Fruit fly (Drosophila melanogaster) whole organism, embryonic: ENCODE results near the gene TpnC25D.

ENCODE experiments used
- Atf6 ChIP-seq: fragments of 200-800 bp; sonication (Bioruptor generic); IDR thresholded peaks from 2 replicates; pipeline ENCODE4 v1.3.6; 2022; ENCODE audit warnings: missing biosample characterization, missing genetic modification characterization
- Awh ChIP-seq: fragments of 200-800 bp; sonication (Bioruptor generic); IDR thresholded peaks from 2 replicates; pipeline ENCODE4, ENCODE4 v1.3.6; 2022; ENCODE audit warnings: missing biosample characterization, missing genetic modification characterization
- Bdp1 ChIP-seq: fragments of 200-800 bp; sonication (Bioruptor generic); optimal IDR thresholded peaks from 3 replicates; lab custom pipeline; 2016; ENCODE audit warnings: missing biosample characterization, missing genetic modification characterization
- CG10267 ChIP-seq: fragments of 200-800 bp; sonication (Bioruptor generic); optimal IDR thresholded peaks from 2 replicates; lab custom pipeline; 2018; ENCODE audit warnings: missing biosample characterization, mild to moderate bottlenecking, missing genetic modification characterization, moderate library complexity
- CG10274 ChIP-seq: fragments of 200-800 bp; sonication (Bioruptor generic); optimal IDR thresholded peaks from 3 replicates; lab custom pipeline; 2017; ENCODE audit warnings: missing biosample characterization, mild to moderate bottlenecking, missing genetic modification characterization
- CG11247 ChIP-seq: fragments of 200-800 bp; sonication (Bioruptor generic); IDR thresholded peaks from 2 replicates; pipeline ENCODE4 v1.3.6; 2022; ENCODE audit warnings: missing biosample characterization, missing genetic modification characterization
- CG11456 ChIP-seq: fragments of 200-800 bp; sonication (Bioruptor generic); IDR thresholded peaks from 3 replicates; pipeline ENCODE4 v1.3.6; 2022; ENCODE audit warnings: missing biosample characterization, missing genetic modification characterization
- CG11695 ChIP-seq: fragments of 200-800 bp; sonication (Bioruptor generic); IDR thresholded peaks from 3 replicates; pipeline ENCODE4 v1.3.6; 2022; ENCODE audit warnings: missing biosample characterization, missing genetic modification characterization
- CG12071 ChIP-seq: fragments of 200-800 bp; sonication (Bioruptor generic); optimal IDR thresholded peaks from 3 replicates; lab custom pipeline; 2018; ENCODE audit warnings: missing biosample characterization, mild to moderate bottlenecking, missing genetic modification characterization
- CG12942 ChIP-seq: fragments of 200-800 bp; sonication (Bioruptor generic); optimal IDR thresholded peaks from 3 replicates; lab custom pipeline; 2016; ENCODE audit warnings: missing biosample characterization, missing genetic modification characterization
- CG13424 ChIP-seq: fragments of 200-800 bp; sonication (Bioruptor generic); optimal IDR thresholded peaks from 2 replicates; lab custom pipeline; 2019; ENCODE audit warnings: missing biosample characterization, mild to moderate bottlenecking, missing genetic modification characterization, moderate library complexity
- CG18476 ChIP-seq: fragments of 200-800 bp; sonication (Bioruptor generic); optimal IDR thresholded peaks from 2 replicates; lab custom pipeline; 2016; ENCODE audit warnings: missing biosample characterization, mild to moderate bottlenecking, missing genetic modification characterization
- CG18619 ChIP-seq: fragments of 200-800 bp; sonication (Bioruptor generic); optimal IDR thresholded peaks from 3 replicates; lab custom pipeline; 2017; ENCODE audit warnings: missing biosample characterization, mild to moderate bottlenecking, missing genetic modification characterization
- CG18764 ChIP-seq: fragments of 200-800 bp; sonication (Bioruptor generic); optimal IDR thresholded peaks from 3 replicates; lab custom pipeline; 2016; ENCODE audit warnings: missing biosample characterization, missing genetic modification characterization
- CG31365 ChIP-seq: fragments of 200-800 bp; sonication (Bioruptor generic); optimal IDR thresholded peaks from 2 replicates; lab custom pipeline; 2018; ENCODE audit warnings: missing biosample characterization, mild to moderate bottlenecking, missing genetic modification characterization
- CG34376 ChIP-seq: fragments of 200-800 bp; sonication (Bioruptor generic); optimal IDR thresholded peaks from 2 replicates; lab custom pipeline; 2018; ENCODE audit warnings: missing biosample characterization, mild to moderate bottlenecking, missing genetic modification characterization
- CG34422 ChIP-seq: fragments of 200-800 bp; sonication (Bioruptor generic); IDR thresholded peaks from 3 replicates; pipeline ENCODE4 v1.3.6; 2022; ENCODE audit warnings: missing biosample characterization, missing genetic modification characterization
- CG4424 ChIP-seq: fragments of 200-800 bp; sonication (Bioruptor generic); optimal IDR thresholded peaks from 3 replicates; lab custom pipeline; 2016; ENCODE audit warnings: missing biosample characterization, missing genetic modification characterization
- CG5180 ChIP-seq: fragments of 200-800 bp; sonication (Bioruptor generic); optimal IDR thresholded peaks from 3 replicates; lab custom pipeline; 2017; ENCODE audit warnings: missing biosample characterization, missing genetic modification characterization, mild to moderate bottlenecking, moderate library complexity, missing genetic modification reagents
- CG5953 ChIP-seq: fragments of 200-800 bp; sonication (Bioruptor generic); IDR thresholded peaks from 2 replicates; pipeline ENCODE4 v1.3.6; 2022; ENCODE audit warnings: missing biosample characterization, missing genetic modification characterization
- CG6689 ChIP-seq: fragments of 200-800 bp; sonication (Bioruptor generic); IDR thresholded peaks from 2 replicates; pipeline ENCODE4 v1.3.6; 2022; ENCODE audit warnings: missing biosample characterization, missing genetic modification characterization
- CG6765 ChIP-seq: fragments of 200-800 bp; sonication (Bioruptor generic); optimal IDR thresholded peaks from 3 replicates; lab custom pipeline; 2017; ENCODE audit warnings: missing biosample characterization, mild to moderate bottlenecking, missing genetic modification characterization
- CG6854 ChIP-seq: fragments of 200-800 bp; sonication (Bioruptor generic); optimal IDR thresholded peaks from 3 replicates; lab custom pipeline; 2017; ENCODE audit warnings: missing biosample characterization, mild to moderate bottlenecking, missing genetic modification characterization
- CG7745 ChIP-seq: fragments of 200-800 bp; sonication (Bioruptor generic); optimal IDR thresholded peaks from 2 replicates; lab custom pipeline; 2018; ENCODE audit warnings: missing biosample characterization, mild to moderate bottlenecking, missing genetic modification characterization, moderate library complexity
- CG7987 ChIP-seq: fragments of 200-800 bp; sonication (Bioruptor generic); optimal IDR thresholded peaks from 2 replicates; lab custom pipeline; 2018; ENCODE audit warnings: missing biosample characterization, mild to moderate bottlenecking, missing genetic modification characterization, moderate library complexity
- D ChIP-seq, 2 experiments: fragments of 200-800 bp in 1 of 2; fragments of >200 bp in 1 of 2; sonication (Bioruptor generic) in 1 of 2; optimal IDR thresholded peaks; 2 replicates in 1 of 2; 3 replicates in 1 of 2; lab custom pipeline; 2017; ENCODE audit warnings: mild to moderate bottlenecking in 1 of 2, missing biosample characterization in 1 of 2, missing genetic modification characterization in 1 of 2, missing genetic modification reagents in 1 of 2
- Dp ChIP-seq: fragments of 200-800 bp; sonication (Bioruptor generic); optimal IDR thresholded peaks from 2 replicates; lab custom pipeline; 2018; ENCODE audit warnings: missing biosample characterization, mild to moderate bottlenecking, missing genetic modification characterization, moderate library complexity
- E2f2 ChIP-seq: fragments of 200-800 bp; sonication (Bioruptor generic); IDR thresholded peaks from 2 replicates; pipeline ENCODE4 v1.3.6; 2022; ENCODE audit warnings: missing biosample characterization, missing genetic modification characterization
- Fer2 ChIP-seq: fragments of 200-800 bp; sonication (Bioruptor generic); optimal IDR thresholded peaks from 2 replicates; lab custom pipeline; 2018; ENCODE audit warnings: missing biosample characterization, mild to moderate bottlenecking, missing genetic modification characterization, moderate library complexity
- HHEX ChIP-seq: fragments of 200-800 bp; sonication (Bioruptor generic); optimal IDR thresholded peaks from 3 replicates; lab custom pipeline; 2017; ENCODE audit warnings: missing biosample characterization, mild to moderate bottlenecking, missing genetic modification characterization, missing genetic modification reagents
- Hey ChIP-seq: fragments of 200-800 bp; sonication (Bioruptor generic); optimal IDR thresholded peaks from 3 replicates; lab custom pipeline; 2018; ENCODE audit warnings: missing biosample characterization, mild to moderate bottlenecking, missing genetic modification characterization
- MTF-1 ChIP-seq: fragments of 200-800 bp; sonication (Bioruptor generic); optimal IDR thresholded peaks from 2 replicates; lab custom pipeline; 2018; ENCODE audit warnings: missing biosample characterization, mild to moderate bottlenecking, missing genetic modification characterization, borderline replicate concordance
- NFAT ChIP-seq: fragments of 200-800 bp; sonication (Bioruptor generic); IDR thresholded peaks from 2 replicates; pipeline ENCODE4 v1.3.6; 2022; ENCODE audit warnings: missing biosample characterization, missing genetic modification characterization
- Nf-YA ChIP-seq: fragments of 200-800 bp; sonication (Bioruptor generic); IDR thresholded peaks from 2 replicates; pipeline ENCODE4 v1.3.6; 2022; ENCODE audit warnings: missing biosample characterization, missing genetic modification characterization
- Pdp1 ChIP-seq, 2 experiments: fragments of 200-800 bp; sonication (Bioruptor generic); optimal IDR thresholded peaks; 3 replicates each; lab custom pipeline; 2016; ENCODE audit warnings: missing biosample characterization in 2 of 2, missing genetic modification characterization in 2 of 2, mild to moderate bottlenecking in 1 of 2, moderate library complexity in 1 of 2
- Rfx ChIP-seq: fragments of 200-800 bp; sonication (Bioruptor generic); IDR thresholded peaks from 2 replicates; pipeline ENCODE4 v1.3.6; 2022; ENCODE audit warnings: missing biosample characterization, missing genetic modification characterization
- ash1 ChIP-seq: fragments of 200-800 bp; sonication (Bioruptor generic); optimal IDR thresholded peaks from 2 replicates; lab custom pipeline; 2018; ENCODE audit warnings: missing biosample characterization, mild to moderate bottlenecking, missing genetic modification characterization
- bcd ChIP-seq: fragments of 200-800 bp; sonication (Bioruptor generic); optimal IDR thresholded peaks from 2 replicates; lab custom pipeline; 2017; ENCODE audit warnings: missing biosample characterization, mild to moderate bottlenecking, missing genetic modification characterization
- ci ChIP-seq: fragments of 200-800 bp; sonication (Bioruptor generic); IDR thresholded peaks from 3 replicates; pipeline ENCODE4 v1.3.6; 2022; ENCODE audit warnings: missing biosample characterization, missing genetic modification characterization
- cwo ChIP-seq: fragments of 200-800 bp; sonication (Bioruptor generic); optimal IDR thresholded peaks from 3 replicates; lab custom pipeline; 2017; ENCODE audit warnings: missing biosample characterization, missing genetic modification characterization, mild to moderate bottlenecking, moderate library complexity, missing genetic modification reagents
- fd102C ChIP-seq: fragments of 200-800 bp; sonication (Bioruptor generic); optimal IDR thresholded peaks from 2 replicates; lab custom pipeline; 2018; ENCODE audit warnings: missing biosample characterization, mild to moderate bottlenecking, missing genetic modification characterization, moderate library complexity
- fu2 ChIP-seq: fragments of 200-800 bp; sonication (Bioruptor generic); optimal IDR thresholded peaks from 2 replicates; lab custom pipeline; 2016; ENCODE audit warnings: missing biosample characterization, missing genetic modification characterization
- hkb ChIP-seq, 2 experiments: fragments of 200-800 bp in 1 of 2; fragments of >200 bp in 1 of 2; sonication (Bioruptor generic) in 1 of 2; IDR thresholded peaks in 1 of 2; optimal IDR thresholded peaks in 1 of 2; 2 replicates each; pipeline versions ENCODE4 v1.3.6 to Lab custom; 2017 to 2022; ENCODE audit warnings: missing biosample characterization in 1 of 2, missing genetic modification characterization in 1 of 2
- maf-S ChIP-seq: fragments of 200-800 bp; sonication (Bioruptor generic); optimal IDR thresholded peaks from 2 replicates; lab custom pipeline; 2016; ENCODE audit warnings: missing biosample characterization, missing genetic modification characterization
- onecut ChIP-seq: fragments of 200-800 bp; sonication (Bioruptor generic); IDR thresholded peaks from 2 replicates; pipeline ENCODE4 v1.3.6; 2022; ENCODE audit warnings: missing biosample characterization, missing genetic modification characterization
- schlank ChIP-seq: fragments of 200-800 bp; sonication (Bioruptor generic); optimal IDR thresholded peaks from 2 replicates; lab custom pipeline; 2018; ENCODE audit warnings: missing biosample characterization, mild to moderate bottlenecking, missing genetic modification characterization
- seq ChIP-seq: fragments of 200-800 bp; sonication (Bioruptor generic); IDR thresholded peaks from 2 replicates; pipeline ENCODE4 v1.3.6; 2022; ENCODE audit warnings: missing biosample characterization, missing genetic modification characterization
- stc ChIP-seq: fragments of 200-800 bp; sonication (Bioruptor generic); IDR thresholded peaks from 2 replicates; pipeline ENCODE4 v1.3.6; 2022; ENCODE audit warnings: missing biosample characterization, missing genetic modification characterization

Gene TpnC25D

dm6 chr2L:5196684-5197083 is 19.8 kb upstream of the TpnC25D start (continued):
- peak; percentile 66 for TF ChIP-seq CG34376 (GFP tag; lab: Kevin White, UChicago)
- TF ChIP-seq cwo (GFP tag; lab: Kevin White, UChicago) = peak; percentile 44
- peak; percentile 44 for TF ChIP-seq Fer2
- TF ChIP-seq bcd (GFP tag; lab: Kevin White, UChicago) = peak; percentile 43
- no peak for TF ChIP-seq CG18619 (GFP tag; lab: Kevin White, UChicago)
- peak; percentile 45; the same call in 1 of the 2 replicates for TF ChIP-seq E2f2 (GFP tag; lab: Robert Waterston, UW)
- TF ChIP-seq onecut (GFP tag; lab: Robert Waterston, UW) = peak; percentile 33; the same call in 1 of the 2 replicates
- TF ChIP-seq CG18764 (GFP tag; lab: Kevin White, UChicago) = no peak
- peak; percentile 78 for TF ChIP-seq MTF-1 (GFP tag; lab: Kevin White, UChicago)
- peak; percentile 40; the same call in 1 of the 2 replicates for TF ChIP-seq CG11247 (GFP tag; lab: Robert Waterston, UW)
- peak; percentile 56; the same call in 1 of the 2 replicates for TF ChIP-seq Rfx
- TF ChIP-seq Atf6 (GFP tag; lab: Robert Waterston, UW) = peak; percentile 76
- peak; percentile 3 for TF ChIP-seq maf-S
- TF ChIP-seq ci (GFP tag; lab: Robert Waterston, UW) = peak; percentile 77
- no peak for TF ChIP-seq fu2 (GFP tag; lab: Kevin White, UChicago)
- TF ChIP-seq NFAT = 0 out of 2 replicates have a peak, but pooled peaks have one; percentile 19
- TF ChIP-seq CG7987 (GFP tag; lab: Kevin White, UChicago) = peak; percentile 77
- peak; percentile 10 for TF ChIP-seq CG12942 (GFP tag; lab: Kevin White, UChicago)
- TF ChIP-seq CG5180 = peak; percentile 77
- TF ChIP-seq ash1 (GFP tag; lab: Kevin White, UChicago) = peak; percentile 59
- no peak for TF ChIP-seq CG11456 (GFP tag; lab: Robert Waterston, UW)
- peak; percentile 6 for TF ChIP-seq CG4424
- TF ChIP-seq schlank (tag; lab: Kevin White, UChicago) = peak; percentile 58
- TF ChIP-seq CG10274 = peak; percentile 35
- peak; percentile 75 for TF ChIP-seq HHEX (GFP tag; lab: Kevin White, UChicago)
- TF ChIP-seq CG6689 (GFP tag; lab: Robert Waterston, UW) = 0 out of 2 replicates have a peak, but pooled peaks have one; percentile 6
- TF ChIP-seq CG10267 = no peak
- peak; percentile 67; the same call in 1 of the 2 replicates for TF ChIP-seq seq
- peak; percentile 45 for TF ChIP-seq CG13424 (tag; lab: Kevin White, UChicago)
- peak; percentile 14; the same call in 1 of the 2 replicates for TF ChIP-seq Awh (GFP tag; lab: Robert Waterston, UW)
- no peak for TF ChIP-seq D (optimal IDR thresholded peaks at IDR 0.05; lab: Kevin White, UChicago)
- peak; percentile 35 for TF ChIP-seq D (GFP tag; optimal IDR thresholded peaks at IDR 0.05; lab: Kevin White, UChicago)
- peak; percentile 59 for TF ChIP-seq CG6854 (GFP tag; lab: Kevin White, UChicago)
- no peak for TF ChIP-seq hkb (optimal IDR thresholded peaks at IDR 0.05; lab: Kevin White, UChicago)
- TF ChIP-seq hkb (GFP tag; IDR thresholded peaks at IDR 0.05; lab: Robert Waterston, UW) = peak; percentile 81
- peak; percentile 35 for TF ChIP-seq CG18476 (GFP tag; lab: Kevin White, UChicago)
- peak; percentile 11 for TF ChIP-seq Bdp1 (GFP tag; lab: Kevin White, UChicago)
- peak; percentile 91 for TF ChIP-seq CG7745 (tag; lab: Kevin White, UChicago)
- TF ChIP-seq stc = peak; percentile 41; the same call in 1 of the 2 replicates
- TF ChIP-seq Nf-YA (GFP tag; lab: Robert Waterston, UW) = 0 out of 2 replicates have a peak, but pooled peaks have one; percentile 18
- peak; percentile 72 for TF ChIP-seq CG12071 (GFP tag; lab: Kevin White, UChicago)
- TF ChIP-seq CG6765 (GFP tag; lab: Kevin White, UChicago) = peak; percentile 64
- TF ChIP-seq Hey = peak; percentile 55
- peak; percentile 62; the same call in 1 of the 2 replicates for TF ChIP-seq CG5953
- 0 out of 3 replicates have a peak, but pooled peaks have one; percentile 36 for TF ChIP-seq CG34422 (GFP tag; lab: Robert Waterston, UW)
- no peak for TF ChIP-seq Dp (GFP tag; lab: Kevin White, UChicago)
- peak; percentile 49 for TF ChIP-seq CG31365 (tag; lab: Kevin White, UChicago)
- TF ChIP-seq fd102C (GFP tag; lab: Kevin White, UChicago) = no peak
- peak; percentile 52; the same call in 1 of the 3 replicates for TF ChIP-seq CG11695 (GFP tag; lab: Robert Waterston, UW)
- peak in 1 of 2 experiments; percentile 77 for TF ChIP-seq Pdp1 (GFP tag; optimal IDR thresholded peaks at IDR 0.05; lab: Kevin White, UChicago)
